Worm (Caenorhabditis elegans): ENCODE results near the gene gly-14.

gly-14 gene

DNA sequence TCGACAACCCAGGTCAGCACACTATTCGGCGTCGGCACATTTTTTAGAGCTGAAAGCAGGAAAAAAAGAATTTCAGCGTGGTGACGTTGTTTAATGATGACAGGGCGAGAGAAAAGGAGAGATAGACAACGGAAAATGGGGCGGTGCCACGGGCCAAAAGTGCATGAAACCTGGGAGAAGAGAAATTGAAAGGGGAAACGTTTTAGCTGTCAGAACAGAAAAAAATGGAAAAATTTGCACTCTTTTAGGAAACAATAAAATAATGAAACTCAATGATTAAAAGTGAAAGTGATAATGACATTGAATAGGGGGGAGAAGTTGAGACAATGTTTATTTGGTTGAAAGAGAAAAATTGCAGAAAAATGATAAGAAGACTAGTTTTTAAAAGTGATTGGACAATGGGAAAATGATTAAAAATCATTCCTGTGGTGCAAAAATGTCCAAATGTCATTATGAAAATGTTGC is 36.7 kb upstream of the gly-14 start, which contains the start of gene pitp-1:
Gene pitp-1 (minus strand): TSS at position 51 of the 465 bp plus-strand sequence.
- TF ChIP-seq skn-1 (tag; optimal IDR thresholded peaks at IDR 0.05), result no peak
- no peak for TF ChIP-seq unc-39 (tag; optimal IDR thresholded peaks at IDR 0.05)
- TF ChIP-seq mdl-1 (tag; optimal IDR thresholded peaks at IDR 0.05), result no peak
- TF ChIP-seq elt-2 (tag; optimal IDR thresholded peaks at IDR 0.05), result peak; percentile 79
- peak; percentile 29 for TF ChIP-seq nfya-1 (tag; optimal IDR thresholded peaks at IDR 0.05; ENCODE audit: insufficient read depth)
- peak; percentile 43 for TF ChIP-seq pha-4 (tag; optimal IDR thresholded peaks at IDR 0.05)
- TF ChIP-seq pqm-1 (tag; optimal IDR thresholded peaks at IDR 0.05), result peak; percentile 75
- TF ChIP-seq unc-62 (GFP tag; optimal IDR thresholded peaks at IDR 0.05), result no peak

DNA sequence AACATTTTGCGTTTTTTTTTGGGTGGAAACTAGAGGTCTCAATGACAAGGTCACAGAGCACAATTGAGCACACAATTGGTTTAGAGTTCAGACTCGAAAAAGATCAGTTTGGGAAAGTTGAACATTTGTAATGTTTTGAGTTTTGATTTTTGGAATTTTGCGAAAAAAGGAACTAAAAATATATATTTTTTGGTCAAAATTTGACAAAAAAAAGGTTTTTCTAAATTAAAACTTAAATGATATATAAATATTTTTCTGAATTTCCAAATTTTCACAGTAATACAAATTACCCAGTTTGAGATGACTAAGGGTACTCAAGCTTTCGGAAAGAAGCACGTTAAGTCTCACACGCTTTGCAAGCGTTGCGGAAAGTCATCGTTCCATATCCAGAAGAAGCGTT is 35.3 kb upstream of the gly-14 start, which contains the start of gene rpl-37:
Gene rpl-37 (plus strand): TSS at position 301 of the 400 bp plus-strand sequence.
- TF ChIP-seq elt-3 (tag; optimal IDR thresholded peaks at IDR 0.05) (no peak), R02D3.7 (tag; optimal IDR thresholded peaks at IDR 0.05) (no peak), ceh-9 (tag; optimal IDR thresholded peaks at IDR 0.05) (no peak), tbx-2 (tag; optimal IDR thresholded peaks at IDR 0.05) (no peak), ztf-4 (tag; optimal IDR thresholded peaks at IDR 0.05) (no peak), aly-2 (tag; optimal IDR thresholded peaks at IDR 0.05) (no peak), fkh-2 (tag; optimal IDR thresholded peaks at IDR 0.05) (no peak), pha-4 (tag; optimal IDR thresholded peaks at IDR 0.05) (no peak), elt-1 (tag; optimal IDR thresholded peaks at IDR 0.05) (no peak), zag-1 (tag; optimal IDR thresholded peaks at IDR 0.05) (no peak), snpc-4 (tag; optimal IDR thresholded peaks at IDR 0.05) (no peak), ceh-28 (tag; optimal IDR thresholded peaks at IDR 0.05) (no peak), egl-27 (tag; optimal IDR thresholded peaks at IDR 0.05) (no peak), ZK546.5 (tag; optimal IDR thresholded peaks at IDR 0.05) (no peak)

DNA sequence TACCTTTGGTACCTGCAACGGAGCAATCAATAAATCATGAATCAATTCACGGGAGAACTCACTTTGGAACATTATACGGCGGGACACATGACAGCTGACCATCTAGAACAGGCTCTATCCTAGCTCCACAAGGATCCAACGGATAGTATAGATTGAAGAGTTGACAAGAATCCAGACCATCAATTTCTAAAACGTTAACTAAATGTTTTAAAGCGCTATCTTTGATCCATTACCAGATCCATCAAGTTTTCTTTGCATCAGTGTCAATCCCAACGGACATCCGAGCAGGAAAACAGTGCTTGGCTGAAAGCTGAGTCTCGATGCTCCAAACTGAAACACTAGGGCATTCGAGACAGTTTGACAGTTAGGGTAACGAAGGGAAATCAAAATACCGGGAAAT is 30.3 kb upstream of the gly-14 start:
- TF ChIP-seq nhr-12 (tag; optimal IDR thresholded peaks at IDR 0.05), result no peak
- no peak for TF ChIP-seq nhr-25 (tag; optimal IDR thresholded peaks at IDR 0.05)
- no peak for TF ChIP-seq lin-39 (tag; optimal IDR thresholded peaks at IDR 0.05)
- no peak for TF ChIP-seq hmg-11 (tag; optimal IDR thresholded peaks at IDR 0.05)
- no peak for TF ChIP-seq jun-1 (tag; optimal IDR thresholded peaks at IDR 0.05)
- no peak for TF ChIP-seq tbx-2 (tag; optimal IDR thresholded peaks at IDR 0.05)
- no peak for TF ChIP-seq nhr-67 (tag; optimal IDR thresholded peaks at IDR 0.05)
- no peak for TF ChIP-seq mdl-1 (tag; optimal IDR thresholded peaks at IDR 0.05)
- no peak for TF ChIP-seq ceh-9 (tag; optimal IDR thresholded peaks at IDR 0.05)
- no peak for TF ChIP-seq nhr-77 (tag; optimal IDR thresholded peaks at IDR 0.05)
- no peak for TF ChIP-seq elt-1 (tag; optimal IDR thresholded peaks at IDR 0.05)
- TF ChIP-seq eor-1 (tag; optimal IDR thresholded peaks at IDR 0.05), result no peak

DNA sequence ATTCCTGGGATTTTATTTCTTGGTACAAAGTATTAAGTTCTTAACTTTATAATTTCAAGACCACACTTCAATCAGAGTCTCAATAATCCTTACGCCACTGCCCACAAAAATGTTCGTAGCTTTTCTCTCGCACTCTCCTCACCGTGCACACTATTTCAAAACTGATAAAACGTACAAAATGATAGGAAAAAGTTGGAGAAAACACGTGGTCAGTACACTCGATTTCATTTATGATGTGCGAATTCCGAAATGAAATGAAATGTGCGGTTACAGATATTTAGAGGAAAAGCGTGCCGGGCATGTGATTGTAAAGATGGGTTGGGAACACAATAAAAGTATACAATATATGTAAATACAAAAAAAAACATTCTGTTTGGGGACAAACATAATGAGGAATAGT is 27.4 kb upstream of the gly-14 start:
- TF ChIP-seq lin-15B (tag; optimal IDR thresholded peaks at IDR 0.05) (no peak), eor-1 (tag; optimal IDR thresholded peaks at IDR 0.05) (no peak), fkh-10 (GFP tag; optimal IDR thresholded peaks at IDR 0.05) (no peak), nhr-237 (tag; optimal IDR thresholded peaks at IDR 0.05) (no peak), elt-2 (tag; optimal IDR thresholded peaks at IDR 0.05) (peak; percentile 87), nhr-25 (tag; optimal IDR thresholded peaks at IDR 0.05) (no peak), mml-1 (tag; optimal IDR thresholded peaks at IDR 0.05) (no peak), zag-1 (tag; optimal IDR thresholded peaks at IDR 0.05) (no peak), pqm-1 (tag; optimal IDR thresholded peaks at IDR 0.05) (peak; percentile 95), mdl-1 (tag; optimal IDR thresholded peaks at IDR 0.05) (no peak), egl-5 (tag; optimal IDR thresholded peaks at IDR 0.05) (no peak), nhr-11 (tag; optimal IDR thresholded peaks at IDR 0.05) (no peak), nhr-23 (tag; optimal IDR thresholded peaks at IDR 0.05) (no peak), sea-2 (GFP tag; optimal IDR thresholded peaks at IDR 0.05) (no peak), pha-4 (tag; optimal IDR thresholded peaks at IDR 0.05) (peak; percentile 51), unc-39 (tag; optimal IDR thresholded peaks at IDR 0.05) (no peak), snpc-4 (tag; optimal IDR thresholded peaks at IDR 0.05) (no peak), nhr-77 (tag; optimal IDR thresholded peaks at IDR 0.05) (no peak), nfya-1 (tag; optimal IDR thresholded peaks at IDR 0.05; ENCODE audit: insufficient read depth) (no peak), elt-3 (tag; optimal IDR thresholded peaks at IDR 0.05) (no peak), jun-1 (tag; optimal IDR thresholded peaks at IDR 0.05) (peak; percentile 7), fkh-2 (tag; optimal IDR thresholded peaks at IDR 0.05) (no peak), unc-62 (GFP tag; optimal IDR thresholded peaks at IDR 0.05) (no peak), ceh-16 (tag; optimal IDR thresholded peaks at IDR 0.05) (no peak)
